Worm (Caenorhabditis elegans) whole organism, midembryonic: Measurements from ENCODE around the gene srbc-55.
A peak's percentile ranks its signal among the peaks of the same experiment; 100 is the strongest.

Source experiments
- T22C8.4 ChIP-seq: fragments of 200-800 bp; sonication (Bioruptor generic); IDR thresholded peaks from 2 replicates; pipeline ENCODE4 v1.3.6; 2022; ENCODE audit warnings: missing genetic modification characterization, missing compliant biosample characterization
- cog-1 ChIP-seq: sonication (generic microtip); optimal IDR thresholded peaks from 2 replicates; lab custom pipeline; 2016; ENCODE audit warnings: missing genetic modification characterization, missing compliant biosample characterization
- flt-1 ChIP-seq: fragments of 200-800 bp; sonication (Bioruptor generic); IDR thresholded peaks from 2 replicates; pipeline ENCODE4 v1.3.6; 2022; ENCODE audit warnings: missing genetic modification characterization, missing compliant biosample characterization
- klf-2 ChIP-seq: fragments of 200-800 bp; sonication (Bioruptor generic); conservative IDR thresholded peaks from 2 replicates; pipeline ENCODE4 v1.3.6; 2022; ENCODE audit warnings: missing genetic modification reagents, missing genetic modification characterization, missing compliant biosample characterization
- med-1 ChIP-seq: sonication (generic microtip); optimal IDR thresholded peaks from 2 replicates; lab custom pipeline; 2017; ENCODE audit warnings: missing genetic modification characterization, mild to moderate bottlenecking, missing compliant biosample characterization, antibody characterized with exemption, missing genetic modification reagents; ENCODE audit not compliant: insufficient read depth
- ref-1 ChIP-seq: fragments of 200-800 bp; sonication (Bioruptor generic); conservative IDR thresholded peaks from 2 replicates; pipeline ENCODE4 v1.3.6; 2022; ENCODE audit warnings: missing genetic modification reagents, missing genetic modification characterization, missing compliant biosample characterization
- tab-1 ChIP-seq: fragments of 200-800 bp; sonication (Bioruptor generic); IDR thresholded peaks from 2 replicates; pipeline ENCODE4 v1.3.6; 2022; ENCODE audit warnings: missing genetic modification characterization, missing compliant biosample characterization
- ztf-23 ChIP-seq: fragments of 200-800 bp; sonication (Bioruptor generic); IDR thresholded peaks from 2 replicates; pipeline ENCODE4 v1.3.6; 2022; ENCODE audit warnings: missing genetic modification reagents, missing genetic modification characterization, missing compliant biosample characterization
- ztf-29 ChIP-seq: fragments of 200-800 bp; sonication (Bioruptor generic); IDR thresholded peaks from 2 replicates; pipeline ENCODE4 v1.3.6; 2022; ENCODE audit warnings: missing genetic modification reagents, missing genetic modification characterization, missing compliant biosample characterization

The srbc-55 gene

DNA sequence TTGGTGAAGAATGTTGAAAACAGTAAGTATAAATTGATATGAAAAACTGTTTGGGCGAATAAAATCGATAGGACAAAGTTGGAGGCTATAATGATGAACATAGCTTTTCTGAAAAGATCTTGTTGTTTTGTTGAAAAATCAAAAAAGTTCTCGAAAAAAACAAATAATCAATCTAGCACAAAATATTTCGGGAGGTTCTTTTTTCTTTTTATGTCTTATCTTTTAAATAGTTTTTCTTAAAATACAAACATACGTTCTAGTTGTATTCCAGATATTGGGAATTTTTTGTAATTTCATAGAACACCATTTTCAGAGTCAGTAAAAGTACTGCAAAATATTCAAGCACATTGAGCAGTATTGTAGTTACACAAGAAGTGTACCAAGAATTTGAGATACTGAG, at the start of gene srbc-55:
Gene srbc-55 (minus strand): TSS at position 101 of the 400 bp plus-strand sequence.
- no peak for TF ChIP-seq T22C8.4 (GFP tag; lab: Robert Waterston, UW)
- no peak for TF ChIP-seq ztf-29 (GFP tag; lab: Robert Waterston, UW)
- TF ChIP-seq flt-1 (GFP tag; lab: Robert Waterston, UW) = no peak
- no peak for TF ChIP-seq med-1
- no peak for TF ChIP-seq klf-2 (GFP tag; lab: Robert Waterston, UW)
- no peak for TF ChIP-seq ref-1 (GFP tag; lab: Robert Waterston, UW)
- TF ChIP-seq ztf-23 (GFP tag; lab: Robert Waterston, UW) = no peak
- no peak for TF ChIP-seq tab-1
- no peak for TF ChIP-seq cog-1 (tag; lab: Kevin White, UChicago)

DNA sequence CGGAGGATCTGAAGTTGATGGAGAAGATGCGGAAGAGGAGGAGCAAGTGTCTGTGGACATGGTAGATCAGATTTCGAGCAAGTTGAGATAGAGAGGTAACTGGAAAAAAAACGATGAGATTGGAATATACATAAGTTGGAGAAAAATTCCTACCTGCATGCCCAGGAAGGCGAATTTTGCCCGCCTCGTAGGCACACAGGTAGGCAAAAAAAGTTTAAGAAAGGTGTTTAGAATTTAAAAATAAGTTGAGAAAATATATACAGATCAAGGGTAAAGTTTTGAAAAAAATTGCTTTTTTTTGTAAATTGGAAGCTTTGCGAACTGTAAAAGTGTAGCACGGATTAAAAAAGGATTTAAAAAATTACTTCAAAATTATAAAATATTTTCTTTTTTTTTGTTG, 49.7 kb upstream of the srbc-55 start, which contains the start of gene nhr-84:
Gene nhr-84 (minus strand): TSS at position 101 of the 400 bp plus-strand sequence.
- no peak for TF ChIP-seq ztf-23 (GFP tag; lab: Robert Waterston, UW)
- TF ChIP-seq cog-1 (tag; lab: Kevin White, UChicago) = no peak
- no peak for TF ChIP-seq ref-1 (GFP tag; lab: Robert Waterston, UW)
- TF ChIP-seq ztf-29 (GFP tag; lab: Robert Waterston, UW) = no peak
- TF ChIP-seq flt-1 (GFP tag; lab: Robert Waterston, UW) = no peak
- no peak for TF ChIP-seq T22C8.4 (GFP tag; lab: Robert Waterston, UW)
- TF ChIP-seq med-1 = no peak
- no peak for TF ChIP-seq tab-1

DNA sequence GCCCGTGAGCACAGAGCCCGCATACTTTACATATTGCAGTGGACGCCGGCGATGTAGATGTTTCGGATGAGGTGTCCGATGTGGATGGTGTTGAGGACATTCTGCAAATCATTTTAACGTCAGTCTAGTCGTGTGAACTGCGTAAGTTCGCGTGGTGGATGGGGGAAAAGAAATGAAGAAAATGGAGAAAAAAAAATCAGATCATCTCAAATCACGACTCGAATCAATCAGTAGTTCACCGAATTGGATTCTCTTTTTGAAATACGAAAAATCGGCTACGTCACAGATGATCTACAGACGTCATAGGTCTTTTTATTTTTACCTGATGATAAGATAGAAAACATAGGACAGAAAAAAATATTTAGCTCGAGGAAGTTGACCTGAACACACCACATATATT, 46.5 kb upstream of the srbc-55 start, which contains the start of gene nhr-102:
Gene nhr-102 (minus strand): TSS at position 101 of the 400 bp plus-strand sequence.
- no peak for TF ChIP-seq ztf-23 (GFP tag; lab: Robert Waterston, UW)
- no peak for TF ChIP-seq T22C8.4 (GFP tag; lab: Robert Waterston, UW)
- TF ChIP-seq tab-1 = no peak
- TF ChIP-seq med-1 = no peak
- no peak for TF ChIP-seq ref-1 (GFP tag; lab: Robert Waterston, UW)
- TF ChIP-seq klf-2 (GFP tag; lab: Robert Waterston, UW) = no peak
- TF ChIP-seq ztf-29 (GFP tag; lab: Robert Waterston, UW) = no peak
- no peak for TF ChIP-seq flt-1 (GFP tag; lab: Robert Waterston, UW)
- TF ChIP-seq cog-1 (tag; lab: Kevin White, UChicago) = no peak

DNA sequence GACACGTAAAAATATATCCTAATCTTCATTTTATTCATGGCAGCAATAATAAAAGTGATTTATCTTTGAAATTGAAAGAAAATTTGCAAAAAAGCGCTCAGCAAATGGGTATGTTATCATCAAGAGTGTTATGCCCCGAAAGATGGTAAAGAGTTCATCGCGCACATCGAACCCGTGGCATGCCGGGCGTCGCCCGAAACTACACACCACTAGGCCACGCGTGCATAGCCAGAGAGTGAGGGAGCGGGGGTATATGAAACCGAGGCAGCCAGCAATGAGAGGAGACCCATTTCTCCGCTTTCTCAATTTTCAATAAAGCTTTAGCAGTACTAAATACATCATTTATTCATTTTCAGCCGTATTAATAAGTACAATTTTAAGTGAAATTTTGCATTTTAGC, 44.0 kb upstream of the srbc-55 start:
- peak; percentile 99 for TF ChIP-seq ztf-23 (GFP tag; lab: Robert Waterston, UW)
- peak; percentile 91 for TF ChIP-seq med-1
- peak; percentile 100 for TF ChIP-seq ztf-29 (GFP tag; lab: Robert Waterston, UW)
- TF ChIP-seq ref-1 (GFP tag; lab: Robert Waterston, UW) = peak; percentile 100
- peak; percentile 99 for TF ChIP-seq T22C8.4 (GFP tag; lab: Robert Waterston, UW)
- TF ChIP-seq tab-1 = peak; percentile 100
- TF ChIP-seq flt-1 (GFP tag; lab: Robert Waterston, UW) = peak; percentile 99
- peak; percentile 99 for TF ChIP-seq klf-2 (GFP tag; lab: Robert Waterston, UW)
- TF ChIP-seq cog-1 (tag; lab: Kevin White, UChicago) = peak; percentile 96

DNA sequence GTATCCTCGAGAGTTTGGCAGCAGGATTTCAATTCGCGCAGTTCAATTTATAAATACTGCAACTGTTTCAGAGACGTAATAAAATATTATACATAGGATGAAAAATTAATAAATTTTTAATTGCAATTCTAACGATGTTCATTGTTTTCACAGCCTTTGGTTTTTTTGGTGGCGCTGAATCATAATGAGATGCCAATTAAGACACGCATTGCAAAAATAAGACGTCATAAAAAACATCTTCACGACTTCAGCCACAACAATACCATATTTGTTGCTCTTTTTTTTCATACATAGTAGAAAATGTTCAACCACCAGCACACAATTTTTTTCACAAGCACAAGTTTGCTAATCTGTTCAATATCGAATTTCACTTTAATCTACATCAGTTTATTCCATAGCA, 42.5 kb upstream of the srbc-55 start, which contains the start of gene str-56:
Gene str-56 (plus strand): TSS at position 301 of the 400 bp plus-strand sequence.
- no peak for TF ChIP-seq tab-1
- no peak for TF ChIP-seq ztf-23 (GFP tag; lab: Robert Waterston, UW)
- no peak for TF ChIP-seq T22C8.4 (GFP tag; lab: Robert Waterston, UW)
- TF ChIP-seq med-1 = no peak
- no peak for TF ChIP-seq ztf-29 (GFP tag; lab: Robert Waterston, UW)
- TF ChIP-seq ref-1 (GFP tag; lab: Robert Waterston, UW) = no peak
- no peak for TF ChIP-seq klf-2 (GFP tag; lab: Robert Waterston, UW)
- no peak for TF ChIP-seq cog-1 (tag; lab: Kevin White, UChicago)
- TF ChIP-seq flt-1 (GFP tag; lab: Robert Waterston, UW) = no peak

DNA sequence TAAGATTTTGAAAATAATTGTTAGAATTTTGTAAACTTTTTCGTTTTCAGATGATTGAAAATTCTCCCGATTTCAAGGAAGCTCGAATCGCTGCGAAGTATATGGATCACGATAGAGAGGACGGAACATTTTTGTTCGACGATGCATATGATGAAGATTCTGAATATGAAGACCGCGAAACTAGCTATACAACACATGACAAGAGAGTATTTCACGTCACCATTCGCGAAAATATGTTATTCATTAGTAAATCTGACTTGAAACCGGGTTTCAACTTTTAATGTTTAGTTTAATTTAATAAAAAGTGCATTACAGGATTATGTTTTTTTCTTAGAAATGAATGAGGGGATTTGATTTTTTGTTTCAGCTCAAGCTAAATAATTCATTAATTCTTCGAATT, 40.5 kb upstream of the srbc-55 start, which contains the start of gene str-57:
Gene str-57 (plus strand): TSS at position 301 of the 400 bp plus-strand sequence.
- TF ChIP-seq cog-1 (tag; lab: Kevin White, UChicago) = no peak
- TF ChIP-seq klf-2 (GFP tag; lab: Robert Waterston, UW) = no peak
- no peak for TF ChIP-seq med-1
- no peak for TF ChIP-seq flt-1 (GFP tag; lab: Robert Waterston, UW)
- no peak for TF ChIP-seq ref-1 (GFP tag; lab: Robert Waterston, UW)
- no peak for TF ChIP-seq ztf-29 (GFP tag; lab: Robert Waterston, UW)
- no peak for TF ChIP-seq T22C8.4 (GFP tag; lab: Robert Waterston, UW)

DNA sequence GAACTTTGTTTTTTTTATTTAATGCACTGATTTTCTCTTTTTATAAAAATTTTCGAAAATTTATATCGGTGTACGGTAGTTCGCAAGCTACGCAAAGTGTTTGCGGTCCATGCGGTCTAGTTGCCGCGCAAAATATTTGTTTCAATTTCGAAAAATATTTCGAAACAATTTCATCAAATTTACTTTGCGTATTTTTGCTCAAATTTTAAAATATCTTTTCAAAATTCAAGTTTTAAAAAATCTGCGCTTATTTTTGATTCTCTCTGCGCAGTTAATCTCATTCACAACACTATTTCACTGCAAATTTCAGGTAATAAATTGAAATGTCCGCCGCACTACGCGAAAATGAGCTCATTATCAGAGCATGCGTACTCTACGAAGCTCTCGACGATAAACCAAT, 37.6 kb upstream of the srbc-55 start, which contains the start of gene fbxa-197:
Gene fbxa-197 (plus strand): TSS at position 301 of the 400 bp plus-strand sequence.
- TF ChIP-seq med-1 (no peak), ztf-23 (GFP tag; lab: Robert Waterston, UW) (no peak)

DNA sequence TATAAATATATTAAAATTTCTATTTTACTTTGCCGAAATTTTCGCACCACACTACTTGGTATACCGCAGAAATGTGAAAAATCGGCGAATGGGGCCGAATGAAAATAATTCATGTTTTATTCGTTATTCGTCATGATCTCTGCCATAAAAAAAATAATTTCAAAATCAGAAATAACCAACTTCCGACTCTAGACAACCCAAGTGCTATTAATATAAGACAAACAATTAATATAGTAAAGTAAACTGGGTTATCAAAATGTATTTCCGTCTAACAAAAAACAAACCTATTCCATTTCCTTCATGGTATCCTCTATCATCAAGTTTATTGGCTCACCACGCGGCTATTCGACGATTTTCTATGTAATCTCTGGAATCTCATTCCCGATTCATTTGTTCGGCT, 36.0 kb upstream of the srbc-55 start, which contains the start of gene srh-293:
Gene srh-293 (plus strand): TSS at position 301 of the 400 bp plus-strand sequence.
- TF ChIP-seq tab-1 (no peak), flt-1 (GFP tag; lab: Robert Waterston, UW) (no peak), T22C8.4 (GFP tag; lab: Robert Waterston, UW) (no peak), klf-2 (GFP tag; lab: Robert Waterston, UW) (no peak), med-1 (no peak), ztf-29 (GFP tag; lab: Robert Waterston, UW) (no peak), ref-1 (GFP tag; lab: Robert Waterston, UW) (no peak), ztf-23 (GFP tag; lab: Robert Waterston, UW) (no peak), cog-1 (tag; lab: Kevin White, UChicago) (no peak)

DNA sequence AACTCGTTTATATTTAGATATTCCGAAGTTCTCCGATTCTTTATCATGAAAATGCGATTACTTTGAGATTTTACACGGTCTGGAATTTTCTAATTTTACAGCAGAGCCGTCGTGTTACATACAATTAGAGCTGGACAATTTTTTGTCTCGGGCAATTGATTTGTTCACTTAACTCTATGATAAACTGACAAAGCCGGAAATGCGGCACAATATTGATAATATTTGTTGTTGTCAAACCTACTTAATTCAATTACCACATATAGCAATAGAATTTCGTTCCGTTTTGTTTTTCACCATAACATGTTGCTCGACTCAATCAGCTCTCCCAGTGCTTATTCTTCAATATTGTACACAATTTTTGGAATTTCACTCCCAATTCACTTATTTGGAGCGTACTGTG, 33.2 kb upstream of the srbc-55 start, which contains the start of gene srh-299:
Gene srh-299 (plus strand): TSS at position 301 of the 400 bp plus-strand sequence.
- TF ChIP-seq ref-1 (GFP tag; lab: Robert Waterston, UW) = no peak
- TF ChIP-seq cog-1 (tag; lab: Kevin White, UChicago) = no peak
- no peak for TF ChIP-seq ztf-29 (GFP tag; lab: Robert Waterston, UW)
- TF ChIP-seq ztf-23 (GFP tag; lab: Robert Waterston, UW) = no peak
- no peak for TF ChIP-seq klf-2 (GFP tag; lab: Robert Waterston, UW)
- no peak for TF ChIP-seq tab-1
- no peak for TF ChIP-seq T22C8.4 (GFP tag; lab: Robert Waterston, UW)
- TF ChIP-seq med-1 = no peak
- TF ChIP-seq flt-1 (GFP tag; lab: Robert Waterston, UW) = no peak
